Worm (Caenorhabditis elegans): ENCODE results near the gene rbm-39.
"Not testable (repeated sequence)": the region's sequence is repeated elsewhere in the genome, so short reads cannot be mapped to it uniquely, and the experiment has no call there.

ce11 chrIV:978309-978708 lies 34.1 kb upstream of the rbm-39 start:
- not testable (repeated sequence) for TF ChIP-seq unc-86 (tag; optimal IDR thresholded peaks at IDR 0.05); fkh-6 (tag; optimal IDR thresholded peaks at IDR 0.05); ttx-3 (tag; optimal IDR thresholded peaks at IDR 0.05); elt-2 (tag; optimal IDR thresholded peaks at IDR 0.05); tbx-7 (tag; optimal IDR thresholded peaks at IDR 0.05); pha-4 (tag; optimal IDR thresholded peaks at IDR 0.05); tbx-2 (tag; optimal IDR thresholded peaks at IDR 0.05); ama-1 (optimal IDR thresholded peaks at IDR 0.05); F13H6.1 (tag; optimal IDR thresholded peaks at IDR 0.05); nfya-1 (tag; optimal IDR thresholded peaks at IDR 0.05)
